Worm (Caenorhabditis elegans) whole organism, young adult: ENCODE results near the gene C31B8.9.

ENCODE experiments used
- F52B5.7 ChIP-seq: sonication (generic microtip); optimal IDR thresholded peaks from 2 replicates; lab custom pipeline; 2016; ENCODE audit warnings: mild to moderate bottlenecking, missing genetic modification characterization, missing compliant biosample characterization
- F57C9.4 ChIP-seq: sonication (generic microtip); optimal IDR thresholded peaks from 2 replicates; lab custom pipeline; 2017; ENCODE audit warnings: mild to moderate bottlenecking, missing genetic modification characterization, missing compliant biosample characterization
- ceh-100 ChIP-seq: fragments of 200-800 bp; sonication (Bioruptor generic); IDR thresholded peaks from 2 replicates; pipeline ENCODE4 v1.3.6; 2022; ENCODE audit warnings: missing genetic modification reagents, missing genetic modification characterization, missing compliant biosample characterization
- dox-1 ChIP-seq: fragments of 200-800 bp; sonication (Bioruptor generic); IDR thresholded peaks from 2 replicates; pipeline ENCODE4 v1.3.6; 2022; ENCODE audit warnings: missing genetic modification reagents, missing genetic modification characterization, missing compliant biosample characterization
- lin-35 ChIP-seq, 3 experiments: fragments of 150-350 bp in 2 of 3; sonication (generic microtip) in 1 of 3; optimal IDR thresholded peaks; 2 replicates each; lab custom pipeline; 2014 to 2018; ENCODE audit warnings: missing biosample characterization in 3 of 3, missing genetic modification characterization in 3 of 3, missing genetic modification reagents in 3 of 3
- madf-10 ChIP-seq: sonication (generic microtip); optimal IDR thresholded peaks from 2 replicates; lab custom pipeline; 2016; ENCODE audit warnings: mild to moderate bottlenecking, missing genetic modification characterization, missing compliant biosample characterization
- madf-6 ChIP-seq: fragments of 200-800 bp; sonication (Bioruptor generic); IDR thresholded peaks from 2 replicates; pipeline ENCODE4 v1.3.6; 2022; ENCODE audit warnings: missing genetic modification reagents, missing genetic modification characterization, missing compliant biosample characterization
- mxl-1 ChIP-seq: sonication (generic microtip); optimal IDR thresholded peaks from 2 replicates; lab custom pipeline; 2016; ENCODE audit warnings: missing genetic modification characterization, missing compliant biosample characterization
- rpc-1 ChIP-seq, 2 experiments: fragments of 150-350 bp in 1 of 2; sonication (generic microtip) in 1 of 2; optimal IDR thresholded peaks; 2 replicates each; lab custom pipeline; 2014 to 2018; ENCODE audit warnings: missing biosample characterization in 1 of 2, missing genetic modification characterization in 1 of 2, missing genetic modification reagents in 1 of 2, missing genotype in 1 of 2
- snpc-4 ChIP-seq, 5 experiments: fragments of 150-350 bp in 1 of 5; sonication (generic microtip) in 4 of 5; optimal IDR thresholded peaks; 2 replicates each; lab custom pipeline; 2014 to 2018; ENCODE audit warnings: missing genetic modification characterization in 5 of 5, missing biosample characterization in 3 of 5, antibody characterized with exemption in 2 of 5, mild to moderate bottlenecking in 2 of 5, missing compliant biosample characterization in 2 of 5, missing genotype in 2 of 5, moderate library complexity in 2 of 5, missing genetic modification reagents in 1 of 5
- tbp1 ChIP-seq: fragments of 200-800 bp; sonication (Bioruptor generic); optimal IDR thresholded peaks from 2 replicates; lab custom pipeline; 2018; ENCODE audit warnings: mild to moderate bottlenecking, missing genetic modification characterization, missing compliant biosample characterization
- ztf-25 ChIP-seq: fragments of 200-800 bp; sonication (Bioruptor generic); IDR thresholded peaks from 2 replicates; pipeline ENCODE4 v1.3.6; 2022; ENCODE audit warnings: missing genetic modification reagents, missing genetic modification characterization, missing compliant biosample characterization

DNA sequence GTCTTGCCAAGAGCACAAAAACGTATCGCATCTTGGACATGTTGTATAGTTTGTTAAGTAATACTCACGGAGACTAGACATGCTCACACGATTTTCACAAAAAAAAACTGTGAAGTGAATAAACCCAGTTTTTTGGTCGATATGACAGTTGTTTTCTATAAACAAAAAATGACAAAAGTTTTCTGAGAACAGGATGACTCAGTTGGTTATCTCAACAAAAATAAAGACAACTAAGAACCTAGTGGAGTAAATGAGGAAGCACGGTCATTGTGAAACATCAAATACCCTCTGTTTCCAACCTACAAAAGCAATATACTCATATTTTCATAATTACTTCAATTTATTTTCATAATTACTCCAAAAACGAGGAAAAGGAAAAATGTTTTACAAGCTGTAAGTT lies 32.8 kb upstream of the C31B8.9 start, which contains the start of gene srh-87:
- no peak for TF ChIP-seq F57C9.4 (tag; lab: Kevin White, UChicago)
- no peak for TF ChIP-seq tbp1 (GFP tag; lab: Kevin White, UChicago)
- no peak for TF ChIP-seq snpc-4 (GFP tag; optimal IDR thresholded peaks at IDR 0.05; lab: Kevin White, UChicago)
- no peak for TF ChIP-seq snpc-4 (tag; optimal IDR thresholded peaks at IDR 0.05; lab: Kevin White, UChicago)
- no peak for TF ChIP-seq lin-35 (GFP tag; optimal IDR thresholded peaks at IDR 0.05; lab: Kevin White, UChicago)
- TF ChIP-seq ceh-100 (GFP tag; lab: Robert Waterston, UW): no peak
- no peak for TF ChIP-seq mxl-1 (tag; lab: Kevin White, UChicago)
- TF ChIP-seq dox-1 (GFP tag; lab: Robert Waterston, UW): no peak
- TF ChIP-seq madf-6 (GFP tag; lab: Robert Waterston, UW): no peak
- TF ChIP-seq F52B5.7 (tag; lab: Kevin White, UChicago): no peak
- no peak for TF ChIP-seq ztf-25 (GFP tag; lab: Robert Waterston, UW)
- no peak for TF ChIP-seq rpc-1 (optimal IDR thresholded peaks at IDR 0.05; lab: Kevin White, UChicago)
- TF ChIP-seq rpc-1 (tag; optimal IDR thresholded peaks at IDR 0.05; lab: Kevin White, UChicago): no peak
- TF ChIP-seq madf-10 (tag; lab: Kevin White, UChicago): no peak
